Worm (Caenorhabditis elegans): ENCODE measurements around the gene C33B4.2.
A peak's percentile ranks its signal among the peaks of the same experiment; 100 is the strongest.

The C33B4.2 gene

DNA sequence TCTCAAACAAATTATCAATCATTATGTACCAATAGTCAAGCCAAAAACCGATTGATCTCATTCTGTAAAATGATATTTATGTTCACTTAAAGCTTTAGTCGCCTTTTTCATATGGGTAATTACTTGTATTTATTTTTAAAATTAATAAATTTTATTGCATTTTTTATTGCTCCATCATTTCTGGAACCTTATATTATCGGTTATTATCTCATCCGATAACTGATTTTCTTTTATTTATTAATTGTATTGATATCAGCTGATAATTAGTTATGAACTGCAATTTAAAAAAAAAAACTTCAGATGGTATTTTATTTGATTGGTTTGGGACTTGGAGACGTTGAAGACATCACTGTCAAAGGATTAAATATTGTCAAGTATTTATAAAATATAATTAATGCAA, 22.1 kb downstream of the C33B4.2 start, which contains the start of gene dph-5:
Gene dph-5, plus strand, starts transcription at position 301 of the 400 bp plus-strand sequence.
- no peak for TF ChIP-seq ztf-23 (GFP tag; IDR thresholded peaks at IDR 0.05)
- no peak for TF ChIP-seq T22C8.4 (GFP tag; IDR thresholded peaks at IDR 0.05)
- TF ChIP-seq ref-1 (GFP tag; conservative IDR thresholded peaks at IDR 0.05): no peak
- TF ChIP-seq med-1 (GFP tag; optimal IDR thresholded peaks at IDR 0.05; ENCODE audit: insufficient read depth): no peak
- no peak for TF ChIP-seq cog-1 (tag; optimal IDR thresholded peaks at IDR 0.05)
- no peak for TF ChIP-seq klf-2 (GFP tag; conservative IDR thresholded peaks at IDR 0.05)
- TF ChIP-seq flt-1 (GFP tag; IDR thresholded peaks at IDR 0.05): no peak
- no peak for TF ChIP-seq ztf-29 (GFP tag; IDR thresholded peaks at IDR 0.05)
- no peak for TF ChIP-seq tab-1 (GFP tag; IDR thresholded peaks at IDR 0.05)

DNA sequence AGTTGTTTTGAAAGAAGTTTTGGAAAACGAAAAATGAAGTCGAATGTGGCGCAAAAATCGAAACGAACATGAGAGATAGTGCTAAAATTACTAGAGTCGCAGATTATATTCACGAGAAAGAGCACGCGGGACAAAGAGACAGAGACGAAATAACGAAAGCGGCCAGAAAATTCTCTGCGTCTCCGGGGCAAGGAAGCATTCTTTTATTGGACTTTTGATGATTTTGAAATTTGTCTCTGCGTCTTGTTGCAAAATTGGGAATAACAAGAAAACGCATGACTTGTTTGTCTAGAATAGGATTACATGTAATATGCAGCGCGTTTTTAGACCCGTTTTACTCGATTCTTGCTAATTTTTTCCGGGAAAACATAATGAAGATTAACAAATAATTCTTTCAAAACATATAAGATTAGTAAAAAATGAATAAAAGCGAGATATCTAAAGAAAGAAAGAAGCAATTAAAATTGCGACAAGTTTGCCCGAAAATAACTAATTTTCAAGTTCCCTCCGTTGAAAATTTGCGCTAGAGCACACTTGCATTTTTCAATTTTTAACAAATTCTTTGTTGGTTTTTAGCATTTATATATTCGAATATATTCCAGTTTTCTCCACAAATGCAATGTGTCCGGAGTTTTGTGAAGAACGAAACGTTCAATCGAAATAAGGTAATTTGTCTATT, 23.9 kb downstream of the C33B4.2 start, which contains the start of the genes B0491.6 and pigm-1:
Gene B0491.6, minus strand, starts transcription at position 466 of the 679 bp plus-strand sequence.
Gene pigm-1, plus strand, starts transcription at position 568 of the 679 bp plus-strand sequence.
- no peak for TF ChIP-seq ztf-29 (GFP tag; IDR thresholded peaks at IDR 0.05)
- peak; percentile 72 for TF ChIP-seq cog-1 (tag; optimal IDR thresholded peaks at IDR 0.05)

DNA sequence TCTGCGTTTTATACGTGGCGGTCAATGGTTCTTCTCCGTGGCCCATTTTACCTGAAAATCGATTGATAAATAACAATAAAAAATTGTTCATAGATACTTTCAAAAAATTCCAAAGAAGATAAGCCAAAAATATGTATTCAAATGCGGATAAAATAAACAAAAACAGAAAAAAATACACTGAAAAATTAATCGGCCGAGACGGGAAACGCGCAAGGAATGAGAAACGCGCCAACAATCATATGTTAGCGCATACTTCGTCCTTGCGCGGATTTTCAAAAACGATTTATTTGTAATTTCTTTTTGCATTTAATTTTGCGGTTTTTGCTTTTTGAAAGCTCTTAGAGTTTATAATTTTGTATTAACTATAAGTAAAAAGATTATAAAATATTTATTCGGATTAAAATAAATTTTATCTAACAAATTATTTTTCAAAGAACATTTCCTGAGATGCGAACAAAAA, 26.3 kb downstream of the C33B4.2 start, which contains the start of gene nduf-11:
Gene nduf-11, minus strand, starts transcription at position 51 of the 460 bp plus-strand sequence.
- peak; percentile 84 for TF ChIP-seq flt-1 (GFP tag; IDR thresholded peaks at IDR 0.05)
- peak; percentile 70 for TF ChIP-seq cog-1 (tag; optimal IDR thresholded peaks at IDR 0.05)
- no peak for TF ChIP-seq T22C8.4 (GFP tag; IDR thresholded peaks at IDR 0.05)
- TF ChIP-seq klf-2 (GFP tag; conservative IDR thresholded peaks at IDR 0.05): no peak
- TF ChIP-seq ref-1 (GFP tag; conservative IDR thresholded peaks at IDR 0.05): no peak
- no peak; the same call in 1 of the 2 replicates for TF ChIP-seq tab-1 (GFP tag; IDR thresholded peaks at IDR 0.05)
- no peak for TF ChIP-seq ztf-29 (GFP tag; IDR thresholded peaks at IDR 0.05)
- peak; percentile 68; the same call in 1 of the 2 replicates for TF ChIP-seq ztf-23 (GFP tag; IDR thresholded peaks at IDR 0.05)
- TF ChIP-seq med-1 (GFP tag; optimal IDR thresholded peaks at IDR 0.05; ENCODE audit: insufficient read depth): peak; percentile 6

ce11 chrII:11344554-11344953, 27.4 kb downstream of the C33B4.2 start:
- TF ChIP-seq cog-1 (tag; optimal IDR thresholded peaks at IDR 0.05): no peak
- no peak for TF ChIP-seq ztf-23 (GFP tag; IDR thresholded peaks at IDR 0.05)
- TF ChIP-seq T22C8.4 (GFP tag; IDR thresholded peaks at IDR 0.05): no peak
- TF ChIP-seq flt-1 (GFP tag; IDR thresholded peaks at IDR 0.05): no peak
- TF ChIP-seq klf-2 (GFP tag; conservative IDR thresholded peaks at IDR 0.05): no peak
- TF ChIP-seq med-1 (GFP tag; optimal IDR thresholded peaks at IDR 0.05; ENCODE audit: insufficient read depth): no peak

DNA sequence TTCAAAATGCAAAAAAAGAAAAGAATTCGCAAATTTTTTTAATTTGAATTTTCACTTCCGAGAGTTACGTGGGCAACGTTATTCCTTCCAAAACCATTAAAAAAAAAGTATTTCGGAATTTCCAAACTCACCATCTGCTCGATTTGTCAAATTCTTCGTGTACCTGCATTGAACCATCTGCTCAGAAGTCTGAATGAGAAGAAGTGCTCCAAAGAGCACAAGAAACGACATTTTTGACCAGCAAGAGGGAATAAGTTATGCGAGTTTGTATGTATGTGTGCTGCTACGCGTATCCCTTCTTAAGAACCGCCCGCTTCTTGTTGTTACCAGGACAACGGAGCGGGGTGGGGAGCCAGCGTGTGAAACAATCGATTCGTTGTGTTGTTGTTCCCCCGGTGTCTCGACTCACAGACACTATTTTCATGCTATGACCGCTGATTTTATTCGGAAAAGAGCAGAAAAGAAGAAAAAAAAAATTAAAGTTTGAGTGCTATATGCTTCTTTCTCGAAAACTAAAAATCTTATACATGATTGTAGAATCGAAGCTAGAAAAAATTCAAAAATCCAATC, 28.6 kb downstream of the C33B4.2 start, which contains the start of gene lgc-20:
Gene lgc-20, minus strand, starts transcription at position 311 of the 570 bp plus-strand sequence.
- TF ChIP-seq ztf-29 (GFP tag; IDR thresholded peaks at IDR 0.05): no peak
- no peak for TF ChIP-seq flt-1 (GFP tag; IDR thresholded peaks at IDR 0.05)

DNA sequence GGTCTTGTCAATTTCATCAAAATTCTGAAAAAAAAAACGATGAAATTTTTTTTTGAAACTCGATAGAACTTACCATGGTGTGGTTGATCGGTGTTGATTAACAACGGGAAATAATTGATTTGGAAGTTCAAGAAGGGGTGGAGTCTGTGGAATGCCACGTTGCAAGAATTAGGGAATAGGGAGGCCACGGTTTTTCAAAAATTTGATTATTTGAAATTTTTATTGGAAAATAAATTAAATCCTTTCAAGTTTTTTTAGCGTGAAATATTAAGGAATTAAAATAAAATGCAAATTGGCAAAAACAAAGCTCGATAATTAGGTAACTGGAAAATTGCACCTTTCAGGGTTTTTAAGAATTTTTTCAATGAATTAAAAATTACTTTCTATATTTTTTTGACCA, 32.4 kb downstream of the C33B4.2 start, which contains the start of gene rmd-3:
Gene rmd-3, minus strand, starts transcription at position 101 of the 400 bp plus-strand sequence.
- no peak for TF ChIP-seq cog-1 (tag; optimal IDR thresholded peaks at IDR 0.05)
- TF ChIP-seq flt-1 (GFP tag; IDR thresholded peaks at IDR 0.05): no peak
- TF ChIP-seq klf-2 (GFP tag; conservative IDR thresholded peaks at IDR 0.05): no peak
- no peak for TF ChIP-seq tab-1 (GFP tag; IDR thresholded peaks at IDR 0.05)
- no peak for TF ChIP-seq med-1 (GFP tag; optimal IDR thresholded peaks at IDR 0.05; ENCODE audit: insufficient read depth)
- TF ChIP-seq ref-1 (GFP tag; conservative IDR thresholded peaks at IDR 0.05): no peak
- TF ChIP-seq ztf-23 (GFP tag; IDR thresholded peaks at IDR 0.05): no peak
- no peak for TF ChIP-seq T22C8.4 (GFP tag; IDR thresholded peaks at IDR 0.05)
- no peak for TF ChIP-seq ztf-29 (GFP tag; IDR thresholded peaks at IDR 0.05)

DNA sequence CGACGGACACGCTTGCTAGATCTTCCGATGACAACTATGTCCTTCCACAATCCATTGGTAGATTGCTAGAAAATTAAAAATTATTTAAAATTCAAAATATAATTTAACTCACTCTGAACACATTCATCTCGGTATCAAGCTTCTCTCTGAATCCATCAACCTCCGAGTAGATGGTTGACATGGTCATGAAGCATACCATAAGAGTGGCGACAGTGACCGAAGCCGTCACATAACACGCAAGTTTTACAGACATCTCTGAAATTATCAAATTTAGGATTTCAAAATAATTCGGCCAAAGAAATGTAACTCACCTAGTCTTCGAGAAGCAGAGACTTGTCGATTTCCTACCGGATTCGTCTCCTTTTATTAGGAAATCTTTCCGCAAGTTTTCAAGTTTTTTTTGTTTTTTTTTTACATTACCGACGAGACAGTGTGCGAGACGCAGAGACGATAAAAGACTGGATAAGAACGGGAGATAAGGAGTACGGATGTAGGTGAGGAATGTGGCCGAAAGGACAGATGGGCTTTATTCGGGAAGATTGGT, 34.4 kb downstream of the C33B4.2 start, which contains the start of gene sqt-1:
Gene sqt-1, minus strand, starts transcription at position 341 of the 544 bp plus-strand sequence.
- TF ChIP-seq cog-1 (tag; optimal IDR thresholded peaks at IDR 0.05) (no peak), ztf-23 (GFP tag; IDR thresholded peaks at IDR 0.05) (no peak), flt-1 (GFP tag; IDR thresholded peaks at IDR 0.05) (no peak), T22C8.4 (GFP tag; IDR thresholded peaks at IDR 0.05) (no peak), klf-2 (GFP tag; conservative IDR thresholded peaks at IDR 0.05) (no peak), tab-1 (GFP tag; IDR thresholded peaks at IDR 0.05) (no peak), ref-1 (GFP tag; conservative IDR thresholded peaks at IDR 0.05) (no peak), ztf-29 (GFP tag; IDR thresholded peaks at IDR 0.05) (no peak), med-1 (GFP tag; optimal IDR thresholded peaks at IDR 0.05; ENCODE audit: insufficient read depth) (no peak)

DNA sequence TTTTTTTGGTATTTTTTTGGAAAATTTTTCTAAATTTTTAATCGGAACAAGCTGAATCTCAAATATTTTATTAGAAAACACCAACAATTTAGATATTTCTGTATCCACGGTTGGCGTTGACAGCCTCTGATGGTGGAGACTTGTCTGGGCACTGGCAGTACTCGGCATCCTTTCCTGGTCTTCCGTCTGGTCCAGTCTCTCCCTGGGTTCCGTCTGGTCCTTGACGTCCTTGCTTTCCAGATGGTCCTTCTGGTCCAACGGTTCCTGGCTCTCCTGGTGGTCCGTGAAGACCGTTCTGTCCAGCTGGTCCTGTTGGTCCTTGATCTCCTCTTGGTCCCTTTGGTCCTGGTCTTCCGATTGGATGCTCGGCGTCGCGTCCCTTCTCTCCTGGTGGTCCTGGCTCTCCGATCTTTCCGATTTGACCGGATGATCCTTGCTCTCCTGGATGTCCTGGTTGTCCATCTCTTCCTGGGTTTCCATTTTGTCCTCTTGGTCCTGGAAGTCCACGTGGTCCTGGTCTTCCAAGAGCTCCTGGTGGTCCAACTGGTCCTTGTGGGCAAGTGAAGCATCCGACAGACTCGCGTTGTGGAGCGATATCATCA, 35.2 kb downstream of the C33B4.2 start:
- TF ChIP-seq flt-1 (GFP tag; IDR thresholded peaks at IDR 0.05) (no peak), klf-2 (GFP tag; conservative IDR thresholded peaks at IDR 0.05) (no peak), ztf-23 (GFP tag; IDR thresholded peaks at IDR 0.05) (no peak), tab-1 (GFP tag; IDR thresholded peaks at IDR 0.05) (no peak), ztf-29 (GFP tag; IDR thresholded peaks at IDR 0.05) (no peak), cog-1 (tag; optimal IDR thresholded peaks at IDR 0.05) (no peak), med-1 (GFP tag; optimal IDR thresholded peaks at IDR 0.05; ENCODE audit: insufficient read depth) (no peak), ref-1 (GFP tag; conservative IDR thresholded peaks at IDR 0.05) (no peak), T22C8.4 (GFP tag; IDR thresholded peaks at IDR 0.05) (no peak)

DNA sequence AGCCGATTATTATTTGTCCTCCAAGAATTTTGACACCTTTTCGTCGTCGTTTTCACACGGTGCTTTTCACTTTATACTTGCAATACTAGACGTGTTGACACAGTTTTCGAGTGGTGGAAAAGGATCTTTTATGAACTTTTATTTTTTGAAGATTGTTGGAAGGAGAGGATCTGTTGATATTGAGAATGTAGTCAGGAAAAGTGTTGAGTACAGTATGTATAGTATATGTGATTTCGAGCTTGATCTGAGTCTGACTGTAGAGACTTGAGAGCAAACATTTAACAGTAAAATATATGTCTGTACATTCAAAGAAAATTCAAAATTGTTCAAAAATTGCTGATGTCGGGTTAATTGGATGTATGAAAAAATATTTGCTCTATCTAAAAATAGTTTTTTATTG, 35.8 kb downstream of the C33B4.2 start:
- TF ChIP-seq ztf-29 (GFP tag; IDR thresholded peaks at IDR 0.05) (no peak), T22C8.4 (GFP tag; IDR thresholded peaks at IDR 0.05) (no peak), klf-2 (GFP tag; conservative IDR thresholded peaks at IDR 0.05) (no peak), tab-1 (GFP tag; IDR thresholded peaks at IDR 0.05) (no peak), med-1 (GFP tag; optimal IDR thresholded peaks at IDR 0.05; ENCODE audit: insufficient read depth) (no peak), ztf-23 (GFP tag; IDR thresholded peaks at IDR 0.05) (no peak), ref-1 (GFP tag; conservative IDR thresholded peaks at IDR 0.05) (no peak), cog-1 (tag; optimal IDR thresholded peaks at IDR 0.05) (no peak), flt-1 (GFP tag; IDR thresholded peaks at IDR 0.05) (no peak)
